Worm (Caenorhabditis elegans): ENCODE data around the gene E04F6.6.

The E04F6.6 gene

DNA sequence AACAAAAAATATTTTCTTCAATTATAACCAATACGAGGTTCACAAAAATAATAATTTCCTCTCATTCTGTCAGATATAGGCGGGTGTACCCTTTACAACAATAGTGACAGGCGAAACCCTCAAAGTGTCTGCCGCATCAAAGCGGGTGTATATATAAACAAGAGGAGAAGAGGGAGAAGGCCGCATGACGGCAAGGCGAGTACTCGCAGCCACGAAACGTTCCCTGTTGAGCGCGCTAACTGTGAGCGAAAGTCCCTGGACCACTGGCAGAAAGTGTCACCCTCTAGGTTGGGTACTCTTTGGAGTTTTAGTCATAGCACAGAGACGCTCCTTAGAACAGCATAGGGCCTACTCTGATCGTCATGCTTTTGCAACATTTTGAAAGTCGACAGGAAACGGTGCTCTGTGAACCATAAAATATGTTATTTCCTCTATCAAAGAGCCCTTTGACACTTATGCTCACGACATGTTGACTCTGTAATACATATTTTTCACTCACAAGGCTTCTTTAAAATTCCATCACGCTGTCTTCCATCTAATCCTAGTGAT lies 760 bp upstream of the E04F6.6 start, which contains the start of gene pcrg-1 (continued):
- peak; percentile 72 for TF ChIP-seq ceh-8 (GFP tag; optimal IDR thresholded peaks at IDR 0.05)
- no peak for TF ChIP-seq ceh-90 (tag; optimal IDR thresholded peaks at IDR 0.05)
- TF ChIP-seq lin-35 (GFP tag; optimal IDR thresholded peaks at IDR 0.05): peak; percentile 53 to 72
- peak; percentile 57 for TF ChIP-seq unc-86 (tag; optimal IDR thresholded peaks at IDR 0.05)
- no peak for TF ChIP-seq hlh-4 (tag; optimal IDR thresholded peaks at IDR 0.05)
- TF ChIP-seq grh-1 (GFP tag; IDR thresholded peaks at IDR 0.05): peak; percentile 77
- peak; percentile 9 for TF ChIP-seq ztf-4 (tag; optimal IDR thresholded peaks at IDR 0.05)
- TF ChIP-seq nhr-12 (tag; optimal IDR thresholded peaks at IDR 0.05): no peak
- peak; percentile 57 for TF ChIP-seq fos-1 (tag; optimal IDR thresholded peaks at IDR 0.05)
- no peak for TF ChIP-seq egl-27 (tag; optimal IDR thresholded peaks at IDR 0.05)
- peak; percentile 74 for TF ChIP-seq mep-1 (tag; optimal IDR thresholded peaks at IDR 0.05)
- no peak for TF ChIP-seq ets-5 (GFP tag; IDR thresholded peaks at IDR 0.05)
- TF ChIP-seq ceh-82 (tag; optimal IDR thresholded peaks at IDR 0.05): peak; percentile 40 to 76 (median 73)
- TF ChIP-seq hlh-17 (GFP tag; optimal IDR thresholded peaks at IDR 0.05; ENCODE audit: borderline replicate concordance): no peak
- TF ChIP-seq zip-4 (GFP tag; optimal IDR thresholded peaks at IDR 0.05): peak; percentile 73
- no peak for TF ChIP-seq unc-62 (GFP tag; optimal IDR thresholded peaks at IDR 0.05)
- no peak for TF ChIP-seq fkh-10 (GFP tag; optimal IDR thresholded peaks at IDR 0.05)
- peak; percentile 90 for TF ChIP-seq nhr-47 (tag; optimal IDR thresholded peaks at IDR 0.05)
- TF ChIP-seq lin-39 (tag; optimal IDR thresholded peaks at IDR 0.05): peak; percentile 71
- TF ChIP-seq rnt-1 (tag; optimal IDR thresholded peaks at IDR 0.05): peak; percentile 89
- peak; percentile 23 for TF ChIP-seq mef-2 (tag; optimal IDR thresholded peaks at IDR 0.05)
- no peak for TF ChIP-seq vab-15 (tag; optimal IDR thresholded peaks at IDR 0.05)
- TF ChIP-seq fkh-4 (tag; optimal IDR thresholded peaks at IDR 0.05; ENCODE audit: borderline replicate concordance): no peak
- TF ChIP-seq lsy-2 (tag; optimal IDR thresholded peaks at IDR 0.05): peak; percentile 54 to 81
- peak in 1 of 2 experiments; percentile 76 for TF ChIP-seq ztf-11 (tag; optimal IDR thresholded peaks at IDR 0.05)
- TF ChIP-seq sup-37 (GFP tag; optimal IDR thresholded peaks at IDR 0.05): peak; percentile 84
- peak; percentile 76 for TF ChIP-seq xbp-1 (tag; optimal IDR thresholded peaks at IDR 0.05)
- TF ChIP-seq C16A3.4 (tag; optimal IDR thresholded peaks at IDR 0.05): peak; percentile 73
- TF ChIP-seq F16B12.6 (tag; optimal IDR thresholded peaks at IDR 0.05): peak; percentile 8
- TF ChIP-seq efl-1 (optimal IDR thresholded peaks at IDR 0.05): peak; percentile 58 to 75
- TF ChIP-seq efl-1 (GFP tag; optimal IDR thresholded peaks at IDR 0.05 in 1 of 2): peak; percentile 58 to 97
- TF ChIP-seq snu-23 (GFP tag; optimal IDR thresholded peaks at IDR 0.05): peak; percentile 82
- peak; percentile 42 for TF ChIP-seq isw-1 (GFP tag; IDR thresholded peaks at IDR 0.05)
- peak; percentile 93 for TF ChIP-seq nhr-19 (GFP tag; conservative IDR thresholded peaks at IDR 0.05)
- peak; percentile 67 for TF ChIP-seq ceh-63 (GFP tag; optimal IDR thresholded peaks at IDR 0.05)
- TF ChIP-seq blmp-1 (tag; optimal IDR thresholded peaks at IDR 0.05): peak; percentile 7
- peak; percentile 83 for TF ChIP-seq tbx-2 (tag; optimal IDR thresholded peaks at IDR 0.05)
- 0 out of 2 replicates have a peak, but pooled peaks have one; percentile 9 for TF ChIP-seq unc-98 (GFP tag; IDR thresholded peaks at IDR 0.05)

DNA sequence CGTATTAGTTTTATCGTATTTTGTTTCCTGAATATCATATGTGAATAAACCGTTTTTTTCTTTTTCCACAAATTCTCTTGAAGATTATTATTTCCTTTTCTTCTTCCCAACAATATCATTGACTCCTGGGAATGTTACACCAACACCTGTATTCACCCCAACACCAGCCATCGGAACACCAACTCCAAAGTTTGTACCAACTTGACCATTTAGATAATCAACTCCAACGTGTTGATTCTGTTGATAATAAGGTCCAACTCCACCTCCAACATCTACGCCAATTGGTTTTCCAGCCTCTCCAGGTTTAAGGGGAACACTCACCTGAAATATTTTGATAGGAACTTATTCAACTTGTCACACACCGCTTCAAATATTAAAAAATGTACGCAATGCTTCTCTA lies 1.9 kb downstream of the E04F6.6 start:
- TF ChIP-seq lin-35 (GFP tag; optimal IDR thresholded peaks at IDR 0.05) (no peak), nhr-19 (GFP tag; conservative IDR thresholded peaks at IDR 0.05) (0 out of 2 replicates have a peak, but pooled peaks have one; percentile 6), aha-1 (tag; optimal IDR thresholded peaks at IDR 0.05) (no peak), pqm-1 (tag; optimal IDR thresholded peaks at IDR 0.05) (no peak), mef-2 (tag; optimal IDR thresholded peaks at IDR 0.05) (no peak), hlh-17 (GFP tag; optimal IDR thresholded peaks at IDR 0.05; ENCODE audit: borderline replicate concordance) (no peak)

DNA sequence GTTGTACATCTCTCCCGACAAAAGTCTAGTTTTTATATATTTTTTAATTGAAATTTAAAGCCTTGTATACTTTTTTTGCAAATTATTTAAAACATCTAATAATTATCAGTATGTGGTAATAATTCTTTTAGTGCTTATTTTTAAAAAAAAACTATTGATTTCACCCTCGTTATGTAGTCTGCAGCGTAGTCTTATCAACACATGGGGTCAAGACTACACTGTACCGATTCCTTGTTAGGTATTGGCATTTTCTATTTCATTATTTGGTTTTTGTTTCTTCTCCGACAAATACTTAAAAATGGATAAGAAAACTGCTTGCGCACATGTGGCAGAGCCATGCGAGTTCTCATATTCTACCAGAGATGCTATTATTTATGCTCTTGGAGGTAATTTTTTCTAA lies 3.3 kb downstream of the E04F6.6 start, which contains the start of gene maoc-1:
Gene maoc-1, plus strand, starts transcription at position 237 of the 400 bp plus-strand sequence.
- TF ChIP-seq zip-4 (GFP tag; optimal IDR thresholded peaks at IDR 0.05) (no peak), pax-3 (tag; optimal IDR thresholded peaks at IDR 0.05) (no peak), vab-15 (tag; optimal IDR thresholded peaks at IDR 0.05) (no peak), elt-2 (tag; optimal IDR thresholded peaks at IDR 0.05) (peak; percentile 6), blmp-1 (tag; optimal IDR thresholded peaks at IDR 0.05) (peak; percentile 5), nhr-20 (tag; optimal IDR thresholded peaks at IDR 0.05) (peak; percentile 36), lin-39 (tag; optimal IDR thresholded peaks at IDR 0.05) (no peak), lin-35 (GFP tag; optimal IDR thresholded peaks at IDR 0.05) (peak in 1 of 2 experiments; percentile 18)
